Worm (Caenorhabditis elegans) whole organism, young adult: ENCODE results near the gene C53A3.1.

Experiments used
- C06A6.2 ChIP-seq: fragments of 200-800 bp; sonication (Bioruptor generic); conservative IDR thresholded peaks from 2 replicates; pipeline ENCODE4 v1.3.6; 2022; ENCODE audit warnings: missing genetic modification characterization, missing compliant biosample characterization
- attf-3 ChIP-seq: fragments of 200-800 bp; sonication (Bioruptor generic); conservative IDR thresholded peaks from 2 replicates; pipeline ENCODE4 v1.3.6; 2022; ENCODE audit warnings: missing genetic modification reagents, missing genetic modification characterization, missing compliant biosample characterization
- rcor-1 ChIP-seq: fragments of 200-800 bp; sonication (Bioruptor generic); IDR thresholded peaks from 2 replicates; pipeline ENCODE4 v1.3.6; 2022; ENCODE audit warnings: missing genetic modification reagents, missing genetic modification characterization, missing compliant biosample characterization
- unc-130 ChIP-seq: sonication (generic microtip); optimal IDR thresholded peaks from 2 replicates; lab custom pipeline; 2016; ENCODE audit warnings: missing genetic modification reagents, missing genetic modification characterization, missing compliant biosample characterization

DNA sequence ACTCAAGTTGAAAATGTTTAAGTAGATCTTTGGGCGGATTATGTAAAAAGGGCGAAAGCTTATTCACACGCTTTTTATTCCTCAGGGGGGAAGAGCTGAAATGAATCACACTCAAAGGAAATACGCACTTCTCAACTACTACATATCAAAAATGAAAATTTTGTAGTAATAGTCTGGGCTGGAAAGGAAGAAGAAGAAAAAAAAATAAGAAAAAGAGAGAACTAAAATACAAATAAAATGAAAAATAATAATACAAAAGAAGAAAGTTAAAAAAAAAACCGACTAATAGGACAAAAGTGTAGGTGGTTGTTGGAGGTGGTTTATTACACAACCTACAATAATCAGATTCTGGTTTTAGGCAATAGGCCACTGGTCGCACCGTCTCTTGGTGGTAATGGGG, 24.0 kb downstream of the C53A3.1 start, which contains the start of gene K09H11.6:
- TF ChIP-seq unc-130 (GFP tag; lab: Kevin White, UChicago) (no peak), attf-3 (no peak), rcor-1 (GFP tag; lab: Robert Waterston, UW) (no peak), C06A6.2 (GFP tag; lab: Robert Waterston, UW) (no peak)
